ENCODE assay signal across 5 fruit fly cellular contexts in the genomic region with DNA sequence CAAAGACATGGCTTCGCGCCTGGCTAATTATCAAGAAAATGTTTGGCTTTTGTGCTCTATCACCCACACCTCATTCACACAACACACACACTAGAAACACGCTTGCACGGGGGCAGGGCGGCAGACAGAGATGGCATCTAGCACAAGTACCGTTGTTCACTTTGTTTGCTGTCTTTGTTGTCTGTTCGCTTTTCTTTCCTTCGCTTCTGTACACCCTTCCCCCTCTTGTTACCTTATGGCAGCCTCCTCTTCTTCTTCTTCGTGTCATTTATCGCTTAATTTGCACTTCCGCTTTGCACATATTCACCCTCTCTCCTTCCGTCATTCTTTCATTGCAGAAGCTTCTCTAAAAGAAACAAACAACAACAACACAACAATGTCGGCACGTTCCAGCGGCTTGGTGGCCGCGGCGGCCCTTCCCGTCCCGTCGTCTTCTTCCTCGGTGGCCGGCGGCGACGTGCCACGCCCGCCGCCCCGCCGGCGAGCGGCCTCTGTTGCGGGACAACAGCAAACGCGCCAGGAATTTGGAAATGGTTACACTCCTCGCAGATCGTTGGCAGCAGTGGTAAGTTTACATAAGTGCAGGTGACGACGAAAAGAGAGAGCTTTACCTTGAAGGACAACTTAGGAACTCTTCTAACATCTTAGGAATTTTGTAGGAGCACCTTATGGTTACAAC.
TF ChIP-seq lines count a peak whose summit lies in the region.

No protein-coding gene starts in this region.

- no peak for TF ChIP-seq CTCF in whole organism, embryonic (GFP tag; optimal IDR thresholded peaks at IDR 0.05; lab: Kevin White, UChicago)

TF ChIP-seq in whole organism, adult, 20 proteins besides CTCF, POLR2A, EP300 and RAD21:
- TF ChIP-seq CG1620 (GFP tag; optimal IDR thresholded peaks at IDR 0.05; lab: Kevin White, UChicago) (peak; percentile 15), tj (GFP tag; optimal IDR thresholded peaks at IDR 0.05; lab: Kevin White, UChicago) (peak; percentile 91), ovo (GFP tag; optimal IDR thresholded peaks at IDR 0.05; lab: Kevin White, UChicago) (peak; percentile 89), CG33017 (tag; optimal IDR thresholded peaks at IDR 0.05; lab: Kevin White, UChicago) (no peak), kay (GFP tag; lab: Kevin White, UChicago; ENCODE audit: borderline replicate concordance) (no peak), CG7101 (tag; optimal IDR thresholded peaks at IDR 0.05; lab: Kevin White, UChicago) (no peak), pad (GFP tag; optimal IDR thresholded peaks at IDR 0.05; lab: Kevin White, UChicago) (peak; percentile 85)

TF ChIP-seq in whole organism, embryonic, 481 proteins besides CTCF, POLR2A, EP300 and RAD21 (continues in another document):
- TF ChIP-seq repo (GFP tag; optimal IDR thresholded peaks at IDR 0.05; lab: Kevin White, UChicago) = peak; percentile 4
- 0 out of 3 replicates have a peak, but pooled peaks have one; percentile 20 for TF ChIP-seq Opbp (GFP tag; IDR thresholded peaks at IDR 0.05; lab: Robert Waterston, UW; ENCODE audit: partially characterized antibody)
- TF ChIP-seq Trl (optimal IDR thresholded peaks at IDR 0.05; lab: Kevin White, UChicago) = no peak
- TF ChIP-seq Trl (GFP tag; optimal IDR thresholded peaks at IDR 0.05; lab: Kevin White, UChicago) = peak; percentile 3
- TF ChIP-seq CG1602 (GFP tag; optimal IDR thresholded peaks at IDR 0.05; lab: Kevin White, UChicago) = no peak
- no peak for TF ChIP-seq CG12769 (tag; optimal IDR thresholded peaks at IDR 0.05; lab: Kevin White, UChicago)
- 0 out of 3 replicates have a peak, but pooled peaks have one; percentile 21 for TF ChIP-seq CG6791 (GFP tag; IDR thresholded peaks at IDR 0.05; lab: Robert Waterston, UW; ENCODE audit: partially characterized antibody)
- TF ChIP-seq CG12236 (GFP tag; optimal IDR thresholded peaks at IDR 0.05; lab: Kevin White, UChicago) = no peak
- peak; percentile 28 for TF ChIP-seq CG1832 (GFP tag; optimal IDR thresholded peaks at IDR 0.05; lab: Kevin White, UChicago)
- TF ChIP-seq CG1647 (GFP tag; optimal IDR thresholded peaks at IDR 0.05; lab: Kevin White, UChicago) = no peak
- TF ChIP-seq chm (GFP tag; IDR thresholded peaks at IDR 0.05; lab: Robert Waterston, UW) = peak; percentile 40
- no peak for TF ChIP-seq CG43689 (GFP tag; IDR thresholded peaks at IDR 0.05; lab: Robert Waterston, UW)
- TF ChIP-seq CG11695 (GFP tag; IDR thresholded peaks at IDR 0.05; lab: Robert Waterston, UW) = 0 out of 3 replicates have a peak, but pooled peaks have one; percentile 14
- TF ChIP-seq CG17385 (GFP tag; optimal IDR thresholded peaks at IDR 0.05; lab: Kevin White, UChicago) = peak; percentile 72
- peak; percentile 73 for TF ChIP-seq cg (GFP tag; optimal IDR thresholded peaks at IDR 0.05; lab: Kevin White, UChicago)
- TF ChIP-seq CG10979 (tag; optimal IDR thresholded peaks at IDR 0.05; lab: Kevin White, UChicago) = no peak
- TF ChIP-seq E2f2 (GFP tag; IDR thresholded peaks at IDR 0.05; lab: Robert Waterston, UW) = peak; percentile 22; the same call in 1 of the 2 replicates

TF ChIP-seq in whole organism, prepupa, 60 proteins besides CTCF, POLR2A, EP300 and RAD21:
- TF ChIP-seq acj6 (GFP tag; optimal IDR thresholded peaks at IDR 0.05; lab: Kevin White, UChicago) = no peak
- peak; percentile 63 for TF ChIP-seq fkh (GFP tag; optimal IDR thresholded peaks at IDR 0.05; lab: Kevin White, UChicago)
- no peak for TF ChIP-seq Sox102F (GFP tag; optimal IDR thresholded peaks at IDR 0.05; lab: Kevin White, UChicago)
- TF ChIP-seq CG6854 (GFP tag; optimal IDR thresholded peaks at IDR 0.05; lab: Kevin White, UChicago) = no peak
- TF ChIP-seq CG6808 (GFP tag; optimal IDR thresholded peaks at IDR 0.05; lab: Kevin White, UChicago) = peak; percentile 18
- peak; percentile 92 for TF ChIP-seq Sox14 (GFP tag; optimal IDR thresholded peaks at IDR 0.05; lab: Kevin White, UChicago)
- peak; percentile 52; the same call in 2 of the 3 replicates for TF ChIP-seq CG6163 (GFP tag; IDR thresholded peaks at IDR 0.05; lab: Robert Waterston, UW)
- no peak for TF ChIP-seq topi (GFP tag; optimal IDR thresholded peaks at IDR 0.05; lab: Kevin White, UChicago)
- peak; percentile 72 for TF ChIP-seq svp (GFP tag; lab: Kevin White, UChicago)
- TF ChIP-seq fd59A (GFP tag; optimal IDR thresholded peaks at IDR 0.05; lab: Kevin White, UChicago) = no peak
- TF ChIP-seq dsx (GFP tag; optimal IDR thresholded peaks at IDR 0.05; lab: Kevin White, UChicago; ENCODE audit: poor library complexity, severe bottlenecking) = peak; percentile 13
- TF ChIP-seq Eip78C (GFP tag; lab: Kevin White, UChicago) = peak; percentile 47
- no peak for TF ChIP-seq CG8119 (GFP tag; IDR thresholded peaks at IDR 0.05; lab: Robert Waterston, UW)

TF ChIP-seq in whole organism, pupa, 21 proteins besides CTCF, POLR2A, EP300 and RAD21:
- TF ChIP-seq Pif1B (GFP tag; optimal IDR thresholded peaks at IDR 0.05; lab: Kevin White, UChicago) (no peak), EcR (GFP tag; optimal IDR thresholded peaks at IDR 0.05; lab: Kevin White, UChicago) (peak; percentile 16), CG13204 (GFP tag; optimal IDR thresholded peaks at IDR 0.05; lab: Kevin White, UChicago) (peak; percentile 72)
TF ChIP-seq in whole organism, pupa: peak in this region for 2.

TF ChIP-seq in whole organism, wandering third instar larva, 38 proteins besides CTCF, POLR2A, EP300 and RAD21:
- TF ChIP-seq Dfd (GFP tag; optimal IDR thresholded peaks at IDR 0.05; lab: Kevin White, UChicago) (peak; percentile 94), fru (GFP tag; optimal IDR thresholded peaks at IDR 0.05; lab: Kevin White, UChicago) (peak; percentile 18), Hr83 (GFP tag; optimal IDR thresholded peaks at IDR 0.05; lab: Kevin White, UChicago; ENCODE audit: poor library complexity, severe bottlenecking) (no peak), psq (GFP tag; optimal IDR thresholded peaks at IDR 0.05; lab: Kevin White, UChicago) (peak; percentile 86), brk (GFP tag; optimal IDR thresholded peaks at IDR 0.05; lab: Kevin White, UChicago) (no peak), Vsx2 (GFP tag; optimal IDR thresholded peaks at IDR 0.05; lab: Kevin White, UChicago; ENCODE audit: partially characterized antibody) (peak; percentile 41)
